Fruit fly (Drosophila melanogaster) whole organism, pupa: Measurements from ENCODE around the gene Sry-beta.

Experiments
- CG10348 ChIP-seq: fragments of 200-800 bp; sonication (Bioruptor generic); IDR thresholded peaks from 2 replicates; pipeline ENCODE4 v1.3.6; 2022; ENCODE audit warnings: missing biosample characterization, missing genetic modification characterization
- CG12605 ChIP-seq: fragments of 200-800 bp; sonication (Bioruptor generic); IDR thresholded peaks from 2 replicates; pipeline ENCODE4 v1.3.6; 2022; ENCODE audit warnings: missing biosample characterization, missing genetic modification characterization
- CG13204 ChIP-seq: fragments of 200-800 bp; sonication (Bioruptor generic); optimal IDR thresholded peaks from 2 replicates; lab custom pipeline; 2018; ENCODE audit warnings: missing biosample characterization, mild to moderate bottlenecking, missing genetic modification characterization, moderate library complexity
- CG14655 ChIP-seq: fragments of 200-800 bp; sonication (Bioruptor generic); optimal IDR thresholded peaks from 3 replicates; lab custom pipeline; 2017; ENCODE audit warnings: mild to moderate bottlenecking, missing biosample characterization, missing genetic modification reagents, missing genetic modification characterization
- CG15710 ChIP-seq: fragments of 200-800 bp; sonication (Bioruptor generic); optimal IDR thresholded peaks from 2 replicates; lab custom pipeline; 2018; ENCODE audit warnings: missing biosample characterization, mild to moderate bottlenecking, missing genetic modification characterization, moderate library complexity
- CG17806 ChIP-seq: fragments of 200-800 bp; sonication (Bioruptor generic); optimal IDR thresholded peaks from 2 replicates; lab custom pipeline; 2018; ENCODE audit warnings: missing biosample characterization, mild to moderate bottlenecking, missing genetic modification characterization, moderate library complexity
- CG32121 ChIP-seq: fragments of 200-800 bp; sonication (Bioruptor generic); IDR thresholded peaks from 2 replicates; pipeline ENCODE4 v1.3.6; 2022; ENCODE audit warnings: missing biosample characterization, missing genetic modification characterization
- CG34367 ChIP-seq: fragments of 200-800 bp; sonication (Bioruptor generic); optimal IDR thresholded peaks from 2 replicates; lab custom pipeline; 2018; ENCODE audit warnings: missing biosample characterization, mild to moderate bottlenecking, missing genetic modification characterization
- CG4496 ChIP-seq: fragments of 200-800 bp; sonication (Bioruptor generic); IDR thresholded peaks from 3 replicates; pipeline ENCODE4 v1.3.6; 2022; ENCODE audit warnings: missing biosample characterization, missing genetic modification characterization
- CG8159 ChIP-seq: fragments of 200-800 bp; sonication (Bioruptor generic); optimal IDR thresholded peaks from 3 replicates; lab custom pipeline; 2018; ENCODE audit warnings: missing biosample characterization, mild to moderate bottlenecking, missing genetic modification characterization, moderate library complexity
- CG8301 ChIP-seq: fragments of 200-800 bp; sonication (Bioruptor generic); optimal IDR thresholded peaks from 2 replicates; lab custom pipeline; 2018; ENCODE audit warnings: missing biosample characterization, mild to moderate bottlenecking, missing genetic modification characterization
- CG9948 ChIP-seq: fragments of 200-800 bp; sonication (Bioruptor generic); optimal IDR thresholded peaks from 2 replicates; lab custom pipeline; 2018; ENCODE audit warnings: missing biosample characterization, mild to moderate bottlenecking, missing genetic modification characterization, moderate library complexity
- D1 ChIP-seq: fragments of 200-800 bp; sonication (Bioruptor generic); optimal IDR thresholded peaks from 2 replicates; lab custom pipeline; 2018; ENCODE audit warnings: missing biosample characterization, mild to moderate bottlenecking, missing genetic modification characterization, moderate library complexity
- EcR ChIP-seq: fragments of 200-800 bp; sonication (Bioruptor generic); optimal IDR thresholded peaks from 3 replicates; lab custom pipeline; 2019; ENCODE audit warnings: missing biosample characterization, missing genetic modification characterization, mild to moderate bottlenecking, moderate library complexity, missing genetic modification reagents
- Ets98B ChIP-seq: fragments of 200-800 bp; sonication (Bioruptor generic); IDR thresholded peaks from 2 replicates; pipeline ENCODE4 v1.3.6; 2022; ENCODE audit warnings: missing biosample characterization, missing genetic modification characterization
- Pif1A ChIP-seq: fragments of 200-800 bp; sonication (Bioruptor generic); optimal IDR thresholded peaks from 3 replicates; lab custom pipeline; 2016; ENCODE audit warnings: missing biosample characterization, missing genetic modification characterization
- Pif1B ChIP-seq: fragments of 200-800 bp; sonication (Bioruptor generic); optimal IDR thresholded peaks from 3 replicates; lab custom pipeline; 2016; ENCODE audit warnings: missing biosample characterization, missing genetic modification characterization
- Snoo ChIP-seq: fragments of 200-800 bp; sonication (Bioruptor generic); optimal IDR thresholded peaks from 3 replicates; lab custom pipeline; 2017; ENCODE audit warnings: missing biosample characterization, mild to moderate bottlenecking, missing genetic modification characterization, inconsistent platforms
- fd96Ca ChIP-seq: fragments of 200-800 bp; sonication (Bioruptor generic); IDR thresholded peaks from 3 replicates; pipeline ENCODE4 v1.3.6; 2022; ENCODE audit warnings: missing biosample characterization, missing genetic modification characterization
- gl ChIP-seq: fragments of 200-800 bp; sonication (Bioruptor generic); optimal IDR thresholded peaks from 2 replicates; lab custom pipeline; 2018; ENCODE audit warnings: missing biosample characterization, mild to moderate bottlenecking, missing genetic modification characterization
- rn ChIP-seq: fragments of 200-800 bp; sonication (Bioruptor generic); IDR thresholded peaks from 2 replicates; pipeline ENCODE4 v1.3.6; 2022; ENCODE audit warnings: missing biosample characterization, missing genetic modification characterization

Gene Sry-beta

dm6 chr3R:30005332-30005979 is 34.1 kb upstream of the Sry-beta start:
- TF ChIP-seq CG32121 (GFP tag; lab: Robert Waterston, UW) (no peak), gl (peak; percentile 86), CG34367 (tag; lab: Kevin White, UChicago) (peak; percentile 34), CG4496 (GFP tag; lab: Robert Waterston, UW) (peak; percentile 87), CG10348 (GFP tag; lab: Robert Waterston, UW) (no peak), CG8159 (peak; percentile 44), rn (no peak), Pif1B (peak; percentile 53), CG9948 (tag; lab: Kevin White, UChicago) (no peak), fd96Ca (GFP tag; lab: Robert Waterston, UW) (peak; percentile 55; the same call in 1 of the 3 replicates), D1 (tag; lab: Kevin White, UChicago) (no peak), CG13204 (GFP tag; lab: Kevin White, UChicago) (no peak), CG14655 (GFP tag; lab: Kevin White, UChicago) (peak; percentile 63), Ets98B (GFP tag; lab: Robert Waterston, UW) (peak; percentile 76), CG12605 (GFP tag; lab: Robert Waterston, UW) (peak; percentile 82), CG15710 (tag; lab: Kevin White, UChicago) (peak; percentile 45), Snoo (tag; lab: Kevin White, UChicago) (no peak), EcR (GFP tag; lab: Kevin White, UChicago) (peak; percentile 60), CG17806 (tag; lab: Kevin White, UChicago) (peak; percentile 42), CG8301 (tag; lab: Kevin White, UChicago) (peak; percentile 39), Pif1A (GFP tag; lab: Kevin White, UChicago) (no peak)
- TF ChIP-seq, all 21 proteins: peak for 13

dm6 chr3R:30009173-30009572 is 30.3 kb upstream of the Sry-beta start, which contains the start of gene CG7912:
Gene CG7912, minus strand, starts transcription at chr3R:30009189.
- TF ChIP-seq Ets98B (GFP tag; lab: Robert Waterston, UW), result no peak
- TF ChIP-seq CG17806 (tag; lab: Kevin White, UChicago), result no peak
- no peak for TF ChIP-seq CG8301 (tag; lab: Kevin White, UChicago)
- no peak for TF ChIP-seq CG13204 (GFP tag; lab: Kevin White, UChicago)

dm6 chr3R:30012602-30013489 is 26.7 kb upstream of the Sry-beta start:
- no peak for TF ChIP-seq CG15710 (tag; lab: Kevin White, UChicago)
- peak; percentile 32; the same call in 1 of the 2 replicates for TF ChIP-seq rn
- TF ChIP-seq CG8159, result no peak
- TF ChIP-seq fd96Ca (GFP tag; lab: Robert Waterston, UW), result peak; percentile 68; the same call in 2 of the 3 replicates
- peak; percentile 64 for TF ChIP-seq CG32121 (GFP tag; lab: Robert Waterston, UW)
- peak; percentile 58 for TF ChIP-seq CG14655 (GFP tag; lab: Kevin White, UChicago)
- peak; percentile 72 for TF ChIP-seq CG4496 (GFP tag; lab: Robert Waterston, UW)
- peak; percentile 66; the same call in 1 of the 2 replicates for TF ChIP-seq Ets98B (GFP tag; lab: Robert Waterston, UW)
- peak; percentile 38 for TF ChIP-seq CG8301 (tag; lab: Kevin White, UChicago)

dm6 chr3R:30013909-30014308 is 25.6 kb upstream of the Sry-beta start:
- TF ChIP-seq Snoo (tag; lab: Kevin White, UChicago), result peak; percentile 3
- TF ChIP-seq CG15710 (tag; lab: Kevin White, UChicago), result peak; percentile 18
- peak; percentile 78 for TF ChIP-seq CG13204 (GFP tag; lab: Kevin White, UChicago)
- peak; percentile 64 for TF ChIP-seq Pif1B
- TF ChIP-seq CG17806 (tag; lab: Kevin White, UChicago), result peak; percentile 47
- TF ChIP-seq CG8301 (tag; lab: Kevin White, UChicago), result peak; percentile 48
- no peak for TF ChIP-seq rn
- no peak for TF ChIP-seq EcR (GFP tag; lab: Kevin White, UChicago)
- TF ChIP-seq CG9948 (tag; lab: Kevin White, UChicago), result no peak
- no peak; the same call in 1 of the 2 replicates for TF ChIP-seq CG32121 (GFP tag; lab: Robert Waterston, UW)
- peak; percentile 77 for TF ChIP-seq Ets98B (GFP tag; lab: Robert Waterston, UW)
- TF ChIP-seq fd96Ca (GFP tag; lab: Robert Waterston, UW), result peak; percentile 39; the same call in 2 of the 3 replicates
- peak; percentile 58 for TF ChIP-seq CG14655 (GFP tag; lab: Kevin White, UChicago)
- peak; percentile 87 for TF ChIP-seq CG12605 (GFP tag; lab: Robert Waterston, UW)
- TF ChIP-seq Pif1A (GFP tag; lab: Kevin White, UChicago), result peak; percentile 76
- peak; percentile 23 for TF ChIP-seq CG34367 (tag; lab: Kevin White, UChicago)
- TF ChIP-seq CG4496 (GFP tag; lab: Robert Waterston, UW), result peak; percentile 54; the same call in 1 of the 3 replicates
- no peak for TF ChIP-seq CG10348 (GFP tag; lab: Robert Waterston, UW)
- TF ChIP-seq CG8159, result peak; percentile 40
- no peak for TF ChIP-seq D1 (tag; lab: Kevin White, UChicago)
- TF ChIP-seq gl, result peak; percentile 94
- TF ChIP-seq, all 21 proteins: peak for 15

- TF ChIP-seq CG8301 (tag; lab: Kevin White, UChicago) (no peak), rn (no peak), EcR (GFP tag; lab: Kevin White, UChicago) (no peak), CG17806 (tag; lab: Kevin White, UChicago) (no peak), CG13204 (GFP tag; lab: Kevin White, UChicago) (no peak), CG32121 (GFP tag; lab: Robert Waterston, UW) (no peak), Pif1B (no peak), CG14655 (GFP tag; lab: Kevin White, UChicago) (no peak), Ets98B (GFP tag; lab: Robert Waterston, UW) (no peak), CG15710 (tag; lab: Kevin White, UChicago) (no peak), CG4496 (GFP tag; lab: Robert Waterston, UW) (no peak), gl (no peak), CG12605 (GFP tag; lab: Robert Waterston, UW) (no peak)
- TF ChIP-seq, all 21 proteins: peak for 0
Measured at dm6 chr3R:30014480-30014879, 25.0 kb upstream of the Sry-beta start.
